Fruit fly (Drosophila melanogaster): ENCODE data around the gene Femcoat.

Femcoat gene

DNA sequence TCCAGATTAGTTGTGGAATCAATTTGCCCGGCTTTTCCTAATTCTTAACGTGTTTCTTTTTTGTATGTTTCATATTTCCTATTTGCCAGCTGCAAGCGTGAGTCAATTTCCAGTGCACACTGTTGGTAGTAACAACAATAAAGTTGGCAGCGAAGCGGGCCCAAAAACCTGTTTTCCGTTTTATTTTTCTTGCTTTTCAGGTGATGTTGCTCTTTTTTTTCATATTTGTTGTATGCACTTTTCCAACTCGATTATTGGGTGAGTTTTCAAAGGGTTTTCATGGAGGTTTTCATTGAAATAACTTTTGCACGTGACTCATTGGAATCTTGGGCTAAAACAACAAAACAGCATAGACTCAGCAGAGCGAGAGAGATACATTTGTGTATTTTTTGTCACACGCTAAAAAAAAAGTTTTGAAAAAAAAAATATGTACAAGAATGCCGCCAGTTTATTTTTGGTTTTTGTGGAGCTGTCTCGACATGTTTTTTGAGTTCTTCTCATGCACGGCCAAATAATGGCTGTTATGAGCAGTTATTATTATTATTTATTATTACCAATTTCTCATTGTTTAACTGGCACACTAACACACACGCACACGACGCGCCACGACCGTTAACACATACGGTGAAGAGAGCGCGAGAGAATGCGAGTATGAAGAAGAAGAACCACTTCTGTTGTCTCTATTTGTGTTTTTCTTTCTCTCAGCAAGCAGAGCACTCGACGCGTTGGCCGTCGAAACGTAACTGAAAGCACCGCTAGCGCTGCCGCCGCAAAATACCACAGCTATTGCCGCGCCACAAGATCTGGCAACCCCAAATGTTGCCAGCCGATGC lies 37.1 kb downstream of the Femcoat start, which contains the start of gene Fas2 (continued):
- TF ChIP-seq ATbp (GFP tag; optimal IDR thresholded peaks at IDR 0.05) (peak; percentile 27), CG7372 (GFP tag; IDR thresholded peaks at IDR 0.05) (no peak), Meics (GFP tag; optimal IDR thresholded peaks at IDR 0.05) (peak; percentile 63), CG1529 (GFP tag; optimal IDR thresholded peaks at IDR 0.05) (peak; percentile 16), CG6689 (GFP tag; IDR thresholded peaks at IDR 0.05) (no peak), CG12659 (GFP tag; optimal IDR thresholded peaks at IDR 0.05) (peak; percentile 24), CG18476 (GFP tag; optimal IDR thresholded peaks at IDR 0.05) (peak; percentile 45), CG18599 (GFP tag; optimal IDR thresholded peaks at IDR 0.05) (peak; percentile 73), ftz-f1 (GFP tag; optimal IDR thresholded peaks at IDR 0.05) (peak; percentile 26), cg (GFP tag; optimal IDR thresholded peaks at IDR 0.05) (peak; percentile 63), CG12769 (tag; optimal IDR thresholded peaks at IDR 0.05) (peak; percentile 63), ttk (GFP tag; IDR thresholded peaks at IDR 0.05) (0 out of 2 replicates have a peak, but pooled peaks have one; percentile 24), Elba2 (GFP tag; optimal IDR thresholded peaks at IDR 0.05) (no peak), CG3726 (GFP tag; IDR thresholded peaks at IDR 0.05) (no peak), CG12942 (GFP tag; optimal IDR thresholded peaks at IDR 0.05) (no peak), grau (tag; optimal IDR thresholded peaks at IDR 0.05) (peak; percentile 27), da (GFP tag; optimal IDR thresholded peaks at IDR 0.05) (no peak), oc (tag; optimal IDR thresholded peaks at IDR 0.05) (peak; percentile 43), tgo (GFP tag; IDR thresholded peaks at IDR 0.05) (peak; percentile 58; the same call in 2 of the 3 replicates), CG1233 (GFP tag; optimal IDR thresholded peaks at IDR 0.05) (peak; percentile 8), TFAM (GFP tag; optimal IDR thresholded peaks at IDR 0.05) (no peak), CG11695 (GFP tag; IDR thresholded peaks at IDR 0.05) (peak; percentile 56; the same call in 1 of the 3 replicates), CG31441 (GFP tag; IDR thresholded peaks at IDR 0.05) (no peak; the same call in 1 of the 2 replicates), dati (GFP tag; IDR thresholded peaks at IDR 0.05) (no peak), caup (GFP tag; optimal IDR thresholded peaks at IDR 0.05; ENCODE audit: severe bottlenecking) (peak; percentile 76), trh (GFP tag; optimal IDR thresholded peaks at IDR 0.05) (no peak), Dp (GFP tag; optimal IDR thresholded peaks at IDR 0.05) (no peak), zfh2 (GFP tag; optimal IDR thresholded peaks at IDR 0.05) (no peak), pum (GFP tag; optimal IDR thresholded peaks at IDR 0.05) (no peak), HLH4C (GFP tag; IDR thresholded peaks at IDR 0.05; ENCODE audit: partially characterized antibody) (peak; percentile 43; the same call in 1 of the 3 replicates), CG11504 (tag; optimal IDR thresholded peaks at IDR 0.05) (peak; percentile 100), CG8359 (GFP tag; optimal IDR thresholded peaks at IDR 0.05; ENCODE audit: borderline replicate concordance) (no peak), az2 (GFP tag; optimal IDR thresholded peaks at IDR 0.05) (no peak), sr (GFP tag; IDR thresholded peaks at IDR 0.05) (0 out of 3 replicates have a peak, but pooled peaks have one; percentile 10), Abd-B (GFP tag; optimal IDR thresholded peaks at IDR 0.05) (peak; percentile 8), zfh1 (GFP tag; IDR thresholded peaks at IDR 0.05) (peak; percentile 64), p53 (GFP tag; optimal IDR thresholded peaks at IDR 0.05) (no peak), nau (GFP tag; optimal IDR thresholded peaks at IDR 0.05) (peak; percentile 41), Atf-2 (GFP tag; optimal IDR thresholded peaks at IDR 0.05) (no peak), onecut (GFP tag; IDR thresholded peaks at IDR 0.05) (peak; percentile 72), Bteb2 (GFP tag; optimal IDR thresholded peaks at IDR 0.05) (no peak), HLHmδ (GFP tag; optimal IDR thresholded peaks at IDR 0.05) (peak; percentile 95), CG7928 (GFP tag; optimal IDR thresholded peaks at IDR 0.05) (peak; percentile 30), sqz (GFP tag; optimal IDR thresholded peaks at IDR 0.05) (peak; percentile 59), Drgx (GFP tag; IDR thresholded peaks at IDR 0.05) (peak; percentile 58; the same call in 1 of the 2 replicates), CG18262 (tag; optimal IDR thresholded peaks at IDR 0.05) (no peak), gsb-n (tag; optimal IDR thresholded peaks at IDR 0.05) (peak; percentile 26), CG1024 (GFP tag; IDR thresholded peaks at IDR 0.05) (peak; percentile 27; the same call in 1 of the 2 replicates), row (GFP tag; IDR thresholded peaks at IDR 0.05) (peak; percentile 65)
